Worm (Caenorhabditis elegans) whole organism, early embryonic: Measurements from ENCODE around the gene vha-19.

Experiments used
- B0310.2 ChIP-seq: sonication (generic microtip); optimal IDR thresholded peaks from 2 replicates; lab custom pipeline; 2016; ENCODE audit warnings: mild to moderate bottlenecking, missing genetic modification characterization, missing compliant biosample characterization
- ama-1 ChIP-seq: fragments of 150-350 bp; optimal IDR thresholded peaks from 2 replicates; lab custom pipeline; 2014
- ceh-13 ChIP-seq: fragments of 200-800 bp; sonication (Bioruptor generic); optimal IDR thresholded peaks from 2 replicates; lab custom pipeline; 2018; ENCODE audit warnings: mild to moderate bottlenecking, missing genetic modification characterization, missing compliant biosample characterization
- ets-7 ChIP-seq: sonication (generic microtip); optimal IDR thresholded peaks from 2 replicates; lab custom pipeline; 2016; ENCODE audit warnings: missing genotype, missing genetic modification characterization, missing compliant biosample characterization
- hmbx-1 ChIP-seq: sonication (generic microtip); optimal IDR thresholded peaks from 2 replicates; lab custom pipeline; 2016; ENCODE audit warnings: mild to moderate bottlenecking, missing genetic modification characterization, missing compliant biosample characterization
- hmg-4 ChIP-seq: fragments of 200-800 bp; sonication (Bioruptor generic); optimal IDR thresholded peaks from 2 replicates; lab custom pipeline; 2018; ENCODE audit warnings: mild to moderate bottlenecking, missing genetic modification characterization, missing compliant biosample characterization
- hnd-1 ChIP-seq: sonication (generic microtip); optimal IDR thresholded peaks from 2 replicates; lab custom pipeline; 2016; ENCODE audit warnings: missing genetic modification characterization, missing compliant biosample characterization
- scrt-1 ChIP-seq: fragments of 200-800 bp; sonication (Bioruptor generic); IDR thresholded peaks from 2 replicates; pipeline ENCODE4 v1.3.6; 2022; ENCODE audit warnings: missing genetic modification characterization, missing compliant biosample characterization
- tbx-37 ChIP-seq: fragments of 200-800 bp; sonication (Bioruptor generic); conservative IDR thresholded peaks from 2 replicates; pipeline ENCODE4 v1.3.6; 2022; ENCODE audit warnings: missing genetic modification reagents, missing genetic modification characterization, missing compliant biosample characterization
- tra-4 ChIP-seq: sonication (generic microtip); optimal IDR thresholded peaks from 2 replicates; lab custom pipeline; 2017; ENCODE audit warnings: missing genetic modification characterization, missing compliant biosample characterization

DNA sequence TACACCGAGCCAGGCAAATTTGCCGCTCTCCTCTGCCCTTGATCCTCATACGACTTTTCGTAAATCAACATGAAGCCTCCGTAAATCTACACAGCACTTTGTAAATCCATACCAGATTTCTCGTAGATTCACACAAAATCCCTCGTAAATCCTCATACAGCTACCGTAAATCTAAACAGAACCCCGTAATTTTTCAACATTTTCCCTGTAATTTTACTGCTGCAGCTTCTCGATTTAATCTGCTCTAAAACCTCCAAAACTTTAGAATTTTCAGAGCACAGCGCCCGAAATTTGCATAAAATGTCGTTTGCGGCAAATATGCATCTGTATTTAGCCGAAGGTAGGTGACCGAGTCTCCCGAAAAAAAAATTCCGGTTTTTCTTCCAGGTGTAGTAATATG, 14.2 kb upstream of the vha-19 start, which contains the start of gene F42A6.1:
- TF ChIP-seq hmg-4 (GFP tag; lab: Kevin White, UChicago) (no peak), hmbx-1 (no peak), scrt-1 (GFP tag; lab: Robert Waterston, UW) (no peak), ets-7 (tag; lab: Kevin White, UChicago) (no peak), B0310.2 (tag; lab: Kevin White, UChicago) (no peak), hnd-1 (tag; lab: Kevin White, UChicago) (no peak), tbx-37 (GFP tag; lab: Robert Waterston, UW) (no peak), tra-4 (tag; lab: Kevin White, UChicago) (no peak), ceh-13 (GFP tag; lab: Kevin White, UChicago) (no peak), ama-1 (no peak)
